Worm (Caenorhabditis elegans): Measurements from ENCODE around the gene srlf-7.
A peak's percentile ranks its signal among the peaks of the same experiment; 100 is the strongest.

Gene srlf-7

ce11 chrIV:7147722-7148121, 41.4 kb upstream of the srlf-7 start (continued):
- TF ChIP-seq Y105C5A.15 (GFP tag; IDR thresholded peaks at IDR 0.05) (no peak), vab-7 (GFP tag; IDR thresholded peaks at IDR 0.05) (no peak), aha-1 (tag) (no peak), egl-43 (GFP tag; IDR thresholded peaks at IDR 0.05) (no peak)

ce11 chrIV:7149020-7149601, 40.0 kb upstream of the srlf-7 start, which contains the start of gene C34D4.4:
TSS of gene C34D4.4 (plus strand) at chrIV:7149361.
- no peak for TF ChIP-seq lin-39 (tag; optimal IDR thresholded peaks at IDR 0.05)
- TF ChIP-seq ces-1 (GFP tag; optimal IDR thresholded peaks at IDR 0.05), result no peak
- no peak for TF ChIP-seq aly-2 (tag; optimal IDR thresholded peaks at IDR 0.05)
- TF ChIP-seq madf-9 (GFP tag; conservative IDR thresholded peaks at IDR 0.05), result no peak
- no peak for TF ChIP-seq daf-8 (GFP tag; IDR thresholded peaks at IDR 0.05)
- TF ChIP-seq fkh-10 (GFP tag; optimal IDR thresholded peaks at IDR 0.05), result no peak
- peak; percentile 5 for TF ChIP-seq nhr-28 (tag; optimal IDR thresholded peaks at IDR 0.05)
- TF ChIP-seq ceh-32 (tag; optimal IDR thresholded peaks at IDR 0.05; ENCODE audit: poor library complexity), result no peak
- TF ChIP-seq hlh-30 (tag; optimal IDR thresholded peaks at IDR 0.05; ENCODE audit: insufficient read depth), result peak; percentile 1
- no peak for TF ChIP-seq tra-1 (GFP tag; IDR thresholded peaks at IDR 0.05)
- peak; percentile 46 for TF ChIP-seq ama-1 (optimal IDR thresholded peaks at IDR 0.05)
- peak; percentile 56 for TF ChIP-seq aha-1 (tag)
- no peak for TF ChIP-seq egl-43 (GFP tag; IDR thresholded peaks at IDR 0.05)
- TF ChIP-seq unc-62 (GFP tag; optimal IDR thresholded peaks at IDR 0.05 in 1 of 2), result no peak
- no peak for TF ChIP-seq unc-62 (tag; optimal IDR thresholded peaks at IDR 0.05)
- no peak for TF ChIP-seq Y48G9A.11 (GFP tag; IDR thresholded peaks at IDR 0.05)
- no peak for TF ChIP-seq pqm-1 (tag; optimal IDR thresholded peaks at IDR 0.05)
- TF ChIP-seq dve-1 (tag; optimal IDR thresholded peaks at IDR 0.05; ENCODE audit: insufficient read depth), result no peak
- TF ChIP-seq lsy-2 (tag; optimal IDR thresholded peaks at IDR 0.05), result peak; percentile 44 to 96
- no peak for TF ChIP-seq fos-1 (tag; optimal IDR thresholded peaks at IDR 0.05)
- TF ChIP-seq nhr-102 (tag; optimal IDR thresholded peaks at IDR 0.05), result no peak
- TF ChIP-seq lir-3 (tag; optimal IDR thresholded peaks at IDR 0.05), result no peak
- no peak for TF ChIP-seq nhr-77 (tag; optimal IDR thresholded peaks at IDR 0.05)
- no peak for TF ChIP-seq zip-2 (tag; optimal IDR thresholded peaks at IDR 0.05)
- no peak for TF ChIP-seq cey-2 (tag; optimal IDR thresholded peaks at IDR 0.05; ENCODE audit: borderline replicate concordance, insufficient read depth)
- TF ChIP-seq F49E8.2 (tag; optimal IDR thresholded peaks at IDR 0.05; ENCODE audit: borderline replicate concordance), result no peak
- no peak for TF ChIP-seq nhr-41 (GFP tag; IDR thresholded peaks at IDR 0.05)
- TF ChIP-seq spr-1 (tag; optimal IDR thresholded peaks at IDR 0.05), result no peak
- TF ChIP-seq hif-1 (tag; optimal IDR thresholded peaks at IDR 0.05), result no peak
- TF ChIP-seq tag-97 (GFP tag; IDR thresholded peaks at IDR 0.05), result no peak
- TF ChIP-seq daf-19 (GFP tag; conservative IDR thresholded peaks at IDR 0.05), result no peak
- no peak for TF ChIP-seq pha-4 (GFP tag; IDR thresholded peaks at IDR 0.05)
- TF ChIP-seq pha-4 (tag; optimal IDR thresholded peaks at IDR 0.05), result peak; percentile 13
- no peak for TF ChIP-seq ceh-82 (tag; optimal IDR thresholded peaks at IDR 0.05)
- TF ChIP-seq ceh-20 (GFP tag; IDR thresholded peaks at IDR 0.05), result no peak
- no peak for TF ChIP-seq ceh-44 (GFP tag; IDR thresholded peaks at IDR 0.05)
- TF ChIP-seq saeg-2 (GFP tag; IDR thresholded peaks at IDR 0.05), result no peak
- TF ChIP-seq Y75B8A.6 (GFP tag; IDR thresholded peaks at IDR 0.05), result no peak
- no peak for TF ChIP-seq ctbp-1 (GFP tag; IDR thresholded peaks at IDR 0.05)
- no peak for TF ChIP-seq zip-11 (GFP tag; IDR thresholded peaks at IDR 0.05)
- TF ChIP-seq unc-39 (tag; optimal IDR thresholded peaks at IDR 0.05), result no peak
- no peak for TF ChIP-seq spr-3 (GFP tag; optimal IDR thresholded peaks at IDR 0.05)
- no peak for TF ChIP-seq ztf-11 (tag; optimal IDR thresholded peaks at IDR 0.05)
- 0 out of 2 replicates have a peak, but pooled peaks have one; percentile 37 for TF ChIP-seq arid-1 (GFP tag; conservative IDR thresholded peaks at IDR 0.05)
- TF ChIP-seq php-3 (GFP tag; IDR thresholded peaks at IDR 0.05), result no peak
- peak; percentile 25 for TF ChIP-seq hlh-11 (tag; optimal IDR thresholded peaks at IDR 0.05)
- no peak for TF ChIP-seq jun-1 (tag; optimal IDR thresholded peaks at IDR 0.05)
- TF ChIP-seq nhr-10 (tag; optimal IDR thresholded peaks at IDR 0.05), result no peak
